Worm (Caenorhabditis elegans): ENCODE results near the gene R10E4.3.

DNA sequence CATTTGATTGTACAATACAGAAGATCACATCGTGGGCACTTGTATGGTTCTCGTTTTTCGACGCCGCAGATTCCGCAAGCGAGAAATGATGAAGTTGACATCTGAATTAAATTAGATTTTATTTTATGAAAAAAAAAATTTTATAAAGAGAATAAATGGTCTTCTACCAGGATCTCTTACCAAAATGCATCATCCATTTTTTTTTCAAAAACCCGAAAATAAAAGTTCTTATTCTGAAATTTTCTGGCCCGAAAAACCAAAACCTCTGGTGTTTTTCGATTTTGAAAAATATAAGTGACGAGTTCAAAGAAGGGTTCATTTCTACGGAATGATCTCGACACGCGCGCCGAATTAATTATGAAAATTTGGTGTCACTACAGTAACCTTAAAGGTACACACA is 43.0 kb downstream of the R10E4.3 start, which contains the start of gene zhit-2:
- TF ChIP-seq mdl-1 (tag; optimal IDR thresholded peaks at IDR 0.05) (no peak), alr-1 (tag; optimal IDR thresholded peaks at IDR 0.05) (no peak), lin-13 (GFP tag; optimal IDR thresholded peaks at IDR 0.05) (no peak), nhr-11 (tag; optimal IDR thresholded peaks at IDR 0.05) (no peak), dmd-4 (tag; optimal IDR thresholded peaks at IDR 0.05) (no peak), fos-1 (tag; optimal IDR thresholded peaks at IDR 0.05) (no peak), ceh-16 (tag; optimal IDR thresholded peaks at IDR 0.05) (no peak), nhr-77 (tag; optimal IDR thresholded peaks at IDR 0.05) (no peak), peb-1 (tag; optimal IDR thresholded peaks at IDR 0.05) (no peak), ama-1 (optimal IDR thresholded peaks at IDR 0.05) (no peak), zag-1 (tag; optimal IDR thresholded peaks at IDR 0.05) (no peak), ztf-11 (tag; optimal IDR thresholded peaks at IDR 0.05) (no peak), snpc-4 (tag; optimal IDR thresholded peaks at IDR 0.05) (no peak)
